Worm (Caenorhabditis elegans): ENCODE results near the gene EGAP1.5.

ce11 chrIII:5895913-5896312 lies 35.6 kb upstream of the EGAP1.5 start, which contains the start of gene pxl-1:
- TF ChIP-seq B0310.2 (tag; optimal IDR thresholded peaks at IDR 0.05) (no peak), tbx-11 (GFP tag; IDR thresholded peaks at IDR 0.05) (no peak), sea-1 (GFP tag; conservative IDR thresholded peaks at IDR 0.05) (no peak), scrt-1 (GFP tag; IDR thresholded peaks at IDR 0.05) (no peak), tra-4 (tag; optimal IDR thresholded peaks at IDR 0.05) (no peak), ceh-13 (GFP tag; optimal IDR thresholded peaks at IDR 0.05) (no peak)

Measured in whole organism, early embryonic.